Worm (Caenorhabditis elegans) whole organism, L1 larva: ENCODE data around the gene srh-30.
A peak's percentile ranks its signal among the peaks of the same experiment; 100 is the strongest.

Experiments used
- C16A3.4 ChIP-seq: fragments of 150-350 bp; optimal IDR thresholded peaks from 2 replicates; lab custom pipeline; 2014; ENCODE audit warnings: missing biosample characterization, missing genetic modification characterization
- C34B4.2 ChIP-seq: sonication (generic microtip); optimal IDR thresholded peaks from 2 replicates; lab custom pipeline; 2017; ENCODE audit warnings: mild to moderate bottlenecking, missing genetic modification characterization, missing compliant biosample characterization
- F16B12.6 ChIP-seq: fragments of 150-350 bp; optimal IDR thresholded peaks from 2 replicates; lab custom pipeline; 2014; ENCODE audit warnings: missing biosample characterization, missing genetic modification characterization
- Y116A8C.19 ChIP-seq: sonication (generic microtip); optimal IDR thresholded peaks from 2 replicates; lab custom pipeline; 2016; ENCODE audit warnings: missing compliant biosample characterization, missing genetic modification characterization, borderline replicate concordance
- aha-1 ChIP-seq: fragments of 150-350 bp; optimal IDR thresholded peaks from 2 replicates; lab custom pipeline; 2014; ENCODE audit warnings: missing biosample characterization, missing genetic modification characterization
- alr-1 ChIP-seq: fragments of 200-800 bp; sonication (Bioruptor generic); optimal IDR thresholded peaks from 2 replicates; lab custom pipeline; 2018; ENCODE audit warnings: borderline replicate concordance, mild to moderate bottlenecking, missing genetic modification characterization, missing compliant biosample characterization
- aly-2 ChIP-seq: fragments of 150-350 bp; optimal IDR thresholded peaks from 2 replicates; lab custom pipeline; 2014; ENCODE audit warnings: missing biosample characterization, missing genetic modification characterization
- ceh-63 ChIP-seq: fragments of 200-800 bp; sonication (Bioruptor generic); optimal IDR thresholded peaks from 2 replicates; lab custom pipeline; 2018; ENCODE audit warnings: mild to moderate bottlenecking, missing genetic modification characterization, missing compliant biosample characterization
- ceh-8 ChIP-seq: fragments of 200-800 bp; sonication (Bioruptor generic); optimal IDR thresholded peaks from 2 replicates; lab custom pipeline; 2018; ENCODE audit warnings: mild to moderate bottlenecking, missing genetic modification characterization, moderate library complexity, missing compliant biosample characterization
- ceh-82 ChIP-seq, 3 experiments: fragments of 150-350 bp in 1 of 3; sonication (generic microtip) in 2 of 3; optimal IDR thresholded peaks; 2 replicates each; lab custom pipeline; 2014 to 2017; ENCODE audit warnings: missing biosample characterization in 3 of 3, missing genetic modification characterization in 3 of 3
- ceh-90 ChIP-seq: sonication (generic microtip); optimal IDR thresholded peaks from 2 replicates; lab custom pipeline; 2016; ENCODE audit warnings: missing genetic modification characterization, missing compliant biosample characterization
- ces-1 ChIP-seq: fragments of 150-350 bp; optimal IDR thresholded peaks from 2 replicates; lab custom pipeline; 2014; ENCODE audit warnings: missing biosample characterization, missing genetic modification reagents, missing genetic modification characterization
- dpl-1 ChIP-seq, 3 experiments: fragments of 150-350 bp in 2 of 3; sonication (generic microtip) in 1 of 3; optimal IDR thresholded peaks; 2 replicates each; lab custom pipeline; 2014 to 2017; ENCODE audit warnings: missing biosample characterization in 3 of 3, missing genetic modification characterization in 3 of 3, missing genetic modification reagents in 3 of 3
- dsc-1 ChIP-seq: sonication (generic microtip); optimal IDR thresholded peaks from 2 replicates; lab custom pipeline; 2016; ENCODE audit warnings: mild to moderate bottlenecking, missing genetic modification characterization, missing compliant biosample characterization
- egl-13 ChIP-seq: sonication (generic microtip); optimal IDR thresholded peaks from 2 replicates; lab custom pipeline; 2016; ENCODE audit warnings: missing genotype, missing genetic modification reagents, missing genetic modification characterization, missing compliant biosample characterization
- elt-2 ChIP-seq: sonication (generic microtip); optimal IDR thresholded peaks from 2 replicates; lab custom pipeline; 2016; ENCODE audit warnings: missing genetic modification characterization, mild to moderate bottlenecking, inconsistent platforms, missing compliant biosample characterization, missing genetic modification reagents
- elt-3 ChIP-seq, 6 experiments: fragments of 150-350 bp in 1 of 6; sonication (generic microtip); optimal IDR thresholded peaks; 2 replicates each; lab custom pipeline; 2017 to 2018; ENCODE audit warnings: missing biosample characterization in 6 of 6, missing genetic modification characterization in 6 of 6, inconsistent platforms in 1 of 6
- fkh-10 ChIP-seq: sonication (generic microtip); optimal IDR thresholded peaks from 2 replicates; lab custom pipeline; 2017; ENCODE audit warnings: missing biosample characterization, missing genetic modification reagents, missing genetic modification characterization
- fkh-8 ChIP-seq: sonication (generic microtip); optimal IDR thresholded peaks from 2 replicates; lab custom pipeline; 2016; ENCODE audit warnings: mild to moderate bottlenecking, missing genetic modification characterization, missing compliant biosample characterization
- fos-1 ChIP-seq: fragments of 150-350 bp; optimal IDR thresholded peaks from 2 replicates; lab custom pipeline; 2014; ENCODE audit warnings: missing biosample characterization, missing genetic modification characterization
- hlh-4 ChIP-seq: sonication (generic microtip); optimal IDR thresholded peaks from 2 replicates; lab custom pipeline; 2016; ENCODE audit warnings: mild to moderate bottlenecking, missing genetic modification characterization, missing compliant biosample characterization
- hpl-2 ChIP-seq: fragments of 150-350 bp; optimal IDR thresholded peaks from 2 replicates; lab custom pipeline; 2014; ENCODE audit warnings: missing biosample characterization, missing genetic modification reagents, missing genetic modification characterization
- isw-1 ChIP-seq: fragments of 200-800 bp; sonication (Bioruptor generic); IDR thresholded peaks from 2 replicates; pipeline ENCODE4 v1.3.6; 2022; ENCODE audit warnings: missing genetic modification characterization, missing compliant biosample characterization
- jun-1 ChIP-seq: fragments of 150-350 bp; optimal IDR thresholded peaks from 2 replicates; lab custom pipeline; 2014; ENCODE audit warnings: missing biosample characterization, missing genetic modification reagents, missing genetic modification characterization
- lin-15B ChIP-seq: fragments of 150-350 bp; sonication (generic microtip); optimal IDR thresholded peaks from 3 replicates; lab custom pipeline; 2014; ENCODE audit warnings: missing biosample characterization, missing genetic modification characterization
- mdl-1 ChIP-seq, 2 experiments: fragments of 150-350 bp; optimal IDR thresholded peaks; 2 replicates each; lab custom pipeline; 2014 to 2017; ENCODE audit warnings: missing biosample characterization in 2 of 2, missing genetic modification characterization in 2 of 2, inconsistent platforms in 1 of 2
- mep-1 ChIP-seq: fragments of 150-350 bp; optimal IDR thresholded peaks from 2 replicates; lab custom pipeline; 2014; ENCODE audit warnings: missing biosample characterization, missing genetic modification characterization
- nhr-11 ChIP-seq: fragments of 150-350 bp; optimal IDR thresholded peaks from 2 replicates; lab custom pipeline; 2014; ENCODE audit warnings: missing biosample characterization, missing genetic modification characterization
- nhr-19 ChIP-seq: fragments of 200-800 bp; sonication (Bioruptor generic); conservative IDR thresholded peaks from 2 replicates; pipeline ENCODE4 v1.3.6; 2022; ENCODE audit warnings: missing genetic modification characterization, missing compliant biosample characterization
- nhr-20 ChIP-seq: sonication (generic microtip); optimal IDR thresholded peaks from 2 replicates; lab custom pipeline; 2016; ENCODE audit warnings: mild to moderate bottlenecking, missing genetic modification characterization, missing compliant biosample characterization
- nhr-237 ChIP-seq: fragments of 150-350 bp; optimal IDR thresholded peaks from 2 replicates; lab custom pipeline; 2014; ENCODE audit warnings: missing biosample characterization, missing genetic modification characterization
- nhr-47 ChIP-seq: sonication (generic microtip); optimal IDR thresholded peaks from 2 replicates; lab custom pipeline; 2016; ENCODE audit warnings: mild to moderate bottlenecking, missing genetic modification characterization, moderate library complexity, missing compliant biosample characterization
- nhr-71 ChIP-seq: sonication (generic microtip); optimal IDR thresholded peaks from 2 replicates; lab custom pipeline; 2016; ENCODE audit warnings: mild to moderate bottlenecking, missing genetic modification characterization, moderate library complexity, missing compliant biosample characterization
- nhr-77 ChIP-seq: fragments of 150-350 bp; optimal IDR thresholded peaks from 2 replicates; lab custom pipeline; 2014; ENCODE audit warnings: missing biosample characterization, missing genetic modification characterization
- nhr-84 ChIP-seq: sonication (generic microtip); optimal IDR thresholded peaks from 2 replicates; lab custom pipeline; 2017; ENCODE audit warnings: missing biosample characterization, missing genetic modification characterization
- nhr-90 ChIP-seq: sonication (generic microtip); optimal IDR thresholded peaks from 2 replicates; lab custom pipeline; 2016; ENCODE audit warnings: mild to moderate bottlenecking, missing genetic modification characterization, missing compliant biosample characterization; ENCODE audit not compliant: poor library complexity
- pag-3 ChIP-seq: sonication (generic microtip); optimal IDR thresholded peaks from 2 replicates; lab custom pipeline; 2017; ENCODE audit warnings: missing genetic modification characterization, mild to moderate bottlenecking, missing compliant biosample characterization, antibody characterized with exemption, borderline replicate concordance; ENCODE audit not compliant: insufficient read depth
- pax-3 ChIP-seq: fragments of 200-800 bp; sonication (Bioruptor generic); optimal IDR thresholded peaks from 2 replicates; lab custom pipeline; 2018; ENCODE audit warnings: mild to moderate bottlenecking, missing genetic modification characterization, moderate library complexity, missing compliant biosample characterization
- pqm-1 ChIP-seq: sonication (generic microtip); optimal IDR thresholded peaks from 3 replicates; lab custom pipeline; 2017; ENCODE audit warnings: missing biosample characterization, missing genetic modification characterization
- rnt-1 ChIP-seq: sonication (generic microtip); optimal IDR thresholded peaks from 2 replicates; lab custom pipeline; 2016; ENCODE audit warnings: mild to moderate bottlenecking, missing genetic modification characterization, moderate library complexity, missing compliant biosample characterization
- sox-4 ChIP-seq: sonication (generic microtip); optimal IDR thresholded peaks from 2 replicates; lab custom pipeline; 2016; ENCODE audit warnings: missing genetic modification characterization, missing compliant biosample characterization
- sptf-1 ChIP-seq: fragments of 150-350 bp; optimal IDR thresholded peaks from 2 replicates; lab custom pipeline; 2014; ENCODE audit warnings: missing biosample characterization, missing genetic modification characterization
- swsn-7 ChIP-seq: sonication (generic microtip); optimal IDR thresholded peaks from 2 replicates; lab custom pipeline; 2016; ENCODE audit warnings: missing genetic modification characterization, missing compliant biosample characterization
- tbx-2 ChIP-seq: sonication (generic microtip); optimal IDR thresholded peaks from 2 replicates; lab custom pipeline; 2016; ENCODE audit warnings: missing genetic modification characterization, missing compliant biosample characterization
- unc-130 ChIP-seq: fragments of 150-350 bp; optimal IDR thresholded peaks from 2 replicates; lab custom pipeline; 2017; ENCODE audit warnings: missing biosample characterization, missing genetic modification characterization, inconsistent platforms
- unc-62 ChIP-seq: fragments of 150-350 bp; optimal IDR thresholded peaks from 2 replicates; lab custom pipeline; 2014; ENCODE audit warnings: missing biosample characterization, missing genetic modification reagents, missing genetic modification characterization
- unc-98 ChIP-seq: fragments of 200-800 bp; sonication (Bioruptor generic); IDR thresholded peaks from 2 replicates; pipeline ENCODE4 v1.3.6; 2022; ENCODE audit warnings: missing genetic modification characterization, missing compliant biosample characterization
- vab-15 ChIP-seq: sonication (generic microtip); optimal IDR thresholded peaks from 2 replicates; lab custom pipeline; 2017; ENCODE audit warnings: missing genotype, mild to moderate bottlenecking, missing genetic modification characterization, missing compliant biosample characterization
- zag-1 ChIP-seq: fragments of 150-350 bp; optimal IDR thresholded peaks from 2 replicates; lab custom pipeline; 2014; ENCODE audit warnings: missing biosample characterization, missing genetic modification characterization
- zip-4 ChIP-seq: fragments of 200-800 bp; sonication (Bioruptor generic); optimal IDR thresholded peaks from 2 replicates; lab custom pipeline; 2018; ENCODE audit warnings: mild to moderate bottlenecking, missing genetic modification characterization, moderate library complexity, missing compliant biosample characterization
- ztf-11 ChIP-seq, 2 experiments: sonication (generic microtip); optimal IDR thresholded peaks; 2 replicates each; lab custom pipeline; 2016 to 2017; ENCODE audit warnings: missing genetic modification characterization in 2 of 2, missing biosample characterization in 1 of 2, missing compliant biosample characterization in 1 of 2

Gene srh-30

ce11 chrV:6784853-6785492 is 13.4 kb upstream of the srh-30 start, which contains the start of the genes spn-4 and spe-39:
TSS of gene spn-4 (minus strand) at chrV:6784903.
TSS of gene spe-39 (plus strand) at chrV:6785451.
- TF ChIP-seq elt-2 (tag; lab: Kevin White, UChicago), result peak; percentile 65
- TF ChIP-seq Y116A8C.19 (tag; lab: Kevin White, UChicago), result no peak
- no peak for TF ChIP-seq C34B4.2 (tag; lab: Kevin White, UChicago)
- TF ChIP-seq aha-1 (tag; lab: Kevin White, UChicago), result no peak
- TF ChIP-seq tbx-2 (tag; lab: Kevin White, UChicago), result peak; percentile 73
- peak; percentile 53 to 76 (median 63) for TF ChIP-seq ceh-82 (tag; optimal IDR thresholded peaks at IDR 0.05; lab: Kevin White, UChicago)
- peak; percentile 25 for TF ChIP-seq nhr-11
- TF ChIP-seq lin-15B (tag; lab: Kevin White, UChicago), result peak; percentile 57
- peak; percentile 92 for TF ChIP-seq rnt-1
- no peak for TF ChIP-seq pqm-1 (tag; lab: Kevin White, UChicago)
- peak; percentile 70 for TF ChIP-seq sox-4 (tag; lab: Kevin White, UChicago)
- TF ChIP-seq alr-1 (tag; lab: Kevin White, UChicago), result no peak
- no peak for TF ChIP-seq sptf-1 (tag; lab: Kevin White, UChicago)
- TF ChIP-seq nhr-71 (tag; lab: Kevin White, UChicago), result peak; percentile 86
- TF ChIP-seq nhr-84, result no peak
- TF ChIP-seq unc-62 (GFP tag; lab: Kevin White, UChicago), result no peak
- no peak for TF ChIP-seq zip-4
- no peak for TF ChIP-seq nhr-237 (tag; lab: Kevin White, UChicago)
- no peak for TF ChIP-seq ceh-63 (GFP tag; lab: Kevin White, UChicago)
- peak; percentile 62 for TF ChIP-seq isw-1 (GFP tag; lab: Robert Waterston, UW)
- peak; percentile 29 for TF ChIP-seq fkh-8
- TF ChIP-seq dsc-1 (tag; lab: Kevin White, UChicago), result peak; percentile 84
- no peak for TF ChIP-seq unc-98 (GFP tag; lab: Robert Waterston, UW)
- TF ChIP-seq hlh-4 (tag; lab: Kevin White, UChicago), result no peak
- TF ChIP-seq vab-15 (tag; lab: Kevin White, UChicago), result no peak
- TF ChIP-seq nhr-77, result no peak
- peak; percentile 81 for TF ChIP-seq hpl-2 (GFP tag; lab: Kevin White, UChicago)
- TF ChIP-seq nhr-20 (tag; lab: Kevin White, UChicago), result peak; percentile 84
- TF ChIP-seq fos-1, result no peak
- peak; percentile 81 for TF ChIP-seq swsn-7
- TF ChIP-seq pax-3, result no peak
- TF ChIP-seq nhr-19 (GFP tag; lab: Robert Waterston, UW), result peak; percentile 73
- TF ChIP-seq F16B12.6 (tag; lab: Kevin White, UChicago), result peak; percentile 28
- TF ChIP-seq elt-3 (tag; optimal IDR thresholded peaks at IDR 0.05; lab: Kevin White, UChicago), result peak in 2 of 6 experiments; percentile 42 to 55
- TF ChIP-seq C16A3.4 (tag; lab: Kevin White, UChicago), result peak; percentile 83
- peak in 1 of 2 experiments; percentile 72 for TF ChIP-seq ztf-11 (tag; optimal IDR thresholded peaks at IDR 0.05; lab: Kevin White, UChicago)
- peak; percentile 94 to 95 (median 94) for TF ChIP-seq dpl-1 (GFP tag; optimal IDR thresholded peaks at IDR 0.05; lab: Kevin White, UChicago)
- no peak for TF ChIP-seq ces-1 (GFP tag; lab: Kevin White, UChicago)
- peak; percentile 3 for TF ChIP-seq fkh-10 (GFP tag; lab: Kevin White, UChicago)
- peak; percentile 53 for TF ChIP-seq ceh-8 (GFP tag; lab: Kevin White, UChicago)
- peak; percentile 81 for TF ChIP-seq nhr-90
- TF ChIP-seq aly-2 (tag; lab: Kevin White, UChicago), result peak; percentile 54
- peak; percentile 69 for TF ChIP-seq egl-13
- peak; percentile 46 for TF ChIP-seq ceh-90 (tag; lab: Kevin White, UChicago)
- TF ChIP-seq jun-1 (tag; lab: Kevin White, UChicago), result peak; percentile 61
- TF ChIP-seq zag-1 (tag; lab: Kevin White, UChicago), result no peak
- peak; percentile 81 for TF ChIP-seq mep-1 (tag; lab: Kevin White, UChicago)
- TF ChIP-seq nhr-47 (tag; lab: Kevin White, UChicago), result peak; percentile 87
- peak in 1 of 2 experiments; percentile 65 for TF ChIP-seq mdl-1 (tag; optimal IDR thresholded peaks at IDR 0.05; lab: Kevin White, UChicago)
- TF ChIP-seq unc-130 (tag; lab: Kevin White, UChicago), result peak; percentile 95
- no peak for TF ChIP-seq pag-3 (tag; lab: Kevin White, UChicago)
